Worm (Caenorhabditis elegans) whole organism, mixed stage, embryonic: ENCODE data around the gene ZK287.9.

Source experiments
- blmp-1 ChIP-seq: fragments of 150-350 bp; optimal IDR thresholded peaks from 2 replicates; lab custom pipeline; 2014; ENCODE audit warnings: missing biosample characterization, missing genetic modification characterization
- ces-1 ChIP-seq: fragments of 150-350 bp; optimal IDR thresholded peaks from 2 replicates; lab custom pipeline; 2014; ENCODE audit warnings: missing biosample characterization, missing genetic modification reagents, missing genetic modification characterization
- drap-1 ChIP-seq: fragments of 200-800 bp; sonication (Bioruptor generic); optimal IDR thresholded peaks from 3 replicates; lab custom pipeline; 2018; ENCODE audit warnings: mild to moderate bottlenecking, missing genetic modification characterization, missing compliant biosample characterization
- elt-3 ChIP-seq: fragments of 150-350 bp; optimal IDR thresholded peaks from 2 replicates; lab custom pipeline; 2014; ENCODE audit warnings: missing biosample characterization, missing genetic modification characterization
- mab-5 ChIP-seq: fragments of 150-350 bp; optimal IDR thresholded peaks from 2 replicates; lab custom pipeline; 2014; ENCODE audit warnings: missing biosample characterization, missing genetic modification characterization
- mep-1 ChIP-seq: fragments of 150-350 bp; optimal IDR thresholded peaks from 2 replicates; lab custom pipeline; 2017; ENCODE audit warnings: missing biosample characterization, missing genetic modification reagents, missing genetic modification characterization, inconsistent platforms
- nhr-237 ChIP-seq: fragments of 150-350 bp; optimal IDR thresholded peaks from 2 replicates; lab custom pipeline; 2014; ENCODE audit warnings: missing biosample characterization, missing genetic modification characterization
- nhr-76 ChIP-seq: sonication (generic microtip); optimal IDR thresholded peaks from 2 replicates; lab custom pipeline; 2017; ENCODE audit warnings: missing biosample characterization, missing genetic modification characterization
- tbx-8 ChIP-seq: fragments of 200-800 bp; sonication (Bioruptor generic); optimal IDR thresholded peaks from 2 replicates; lab custom pipeline; 2018; ENCODE audit warnings: mild to moderate bottlenecking, missing genetic modification characterization, moderate library complexity, missing compliant biosample characterization
- unc-120 ChIP-seq: sonication (generic microtip); optimal IDR thresholded peaks from 2 replicates; lab custom pipeline; 2017; ENCODE audit warnings: missing genetic modification characterization, missing compliant biosample characterization; ENCODE audit not compliant: poor library complexity, severe bottlenecking
- unc-39 ChIP-seq: fragments of 150-350 bp; optimal IDR thresholded peaks from 2 replicates; lab custom pipeline; 2014; ENCODE audit warnings: missing biosample characterization, missing genetic modification characterization
- ztf-11 ChIP-seq: fragments of 150-350 bp; optimal IDR thresholded peaks from 2 replicates; lab custom pipeline; 2014; ENCODE audit warnings: missing biosample characterization, missing genetic modification characterization

DNA sequence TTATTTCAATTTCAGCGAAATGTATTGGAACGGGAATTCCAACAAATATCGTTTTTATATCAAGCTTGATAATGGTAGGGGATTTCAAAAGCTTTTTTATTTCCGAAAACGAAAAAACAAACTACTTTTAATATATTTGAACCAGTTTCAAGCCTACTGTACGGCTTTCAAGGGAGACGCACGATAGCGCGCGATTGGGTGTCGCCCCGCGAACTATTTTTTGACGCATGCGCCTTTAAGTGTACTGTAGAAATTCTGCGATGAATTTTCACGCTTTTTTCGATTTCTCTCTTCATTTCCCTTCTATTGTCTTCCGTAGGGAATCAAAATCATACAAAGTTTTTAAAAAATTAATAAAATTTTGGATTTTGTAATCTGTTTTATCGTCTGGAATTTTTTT, 24.4 kb downstream of the ZK287.9 start:
- no peak for TF ChIP-seq nhr-76
- no peak for TF ChIP-seq nhr-237 (tag; lab: Kevin White, UChicago)
- no peak for TF ChIP-seq drap-1 (GFP tag; lab: Kevin White, UChicago)
- no peak for TF ChIP-seq blmp-1
- TF ChIP-seq unc-39 (tag; lab: Kevin White, UChicago): no peak
- no peak for TF ChIP-seq mab-5
- no peak for TF ChIP-seq ztf-11 (tag; lab: Kevin White, UChicago)
- TF ChIP-seq elt-3 (tag; lab: Kevin White, UChicago): no peak
- no peak for TF ChIP-seq tbx-8 (GFP tag; lab: Kevin White, UChicago)
- no peak for TF ChIP-seq unc-120 (tag; lab: Kevin White, UChicago)
- no peak for TF ChIP-seq mep-1 (tag; lab: Kevin White, UChicago)
- TF ChIP-seq ces-1: no peak
